Fruit fly (Drosophila melanogaster) whole organism, embryonic: Measurements from ENCODE around the gene CG33269.

Experiments
- Adf1 ChIP-seq: fragments of 200-800 bp; sonication (Bioruptor generic); IDR thresholded peaks from 2 replicates; pipeline ENCODE4 v1.3.6; 2022; ENCODE audit warnings: missing biosample characterization, missing genetic modification characterization
- Atf-2 ChIP-seq: fragments of 200-800 bp; sonication (Bioruptor generic); optimal IDR thresholded peaks from 2 replicates; lab custom pipeline; 2016; ENCODE audit warnings: missing biosample characterization, missing genetic modification characterization
- B-H2 ChIP-seq: fragments of 200-800 bp; sonication (Bioruptor generic); optimal IDR thresholded peaks from 2 replicates; lab custom pipeline; 2018; ENCODE audit warnings: missing biosample characterization, mild to moderate bottlenecking, missing genetic modification characterization
- Bgb ChIP-seq: fragments of 200-800 bp; sonication (Bioruptor generic); IDR thresholded peaks from 2 replicates; pipeline ENCODE4 v1.3.6; 2022; ENCODE audit warnings: missing biosample characterization, missing genetic modification characterization; ENCODE audit not compliant: partially characterized antibody
- C15 ChIP-seq: fragments of 200-800 bp; sonication (Bioruptor generic); IDR thresholded peaks from 3 replicates; pipeline ENCODE4 v1.3.6; 2022; ENCODE audit warnings: missing biosample characterization, missing genetic modification characterization
- CG10209 ChIP-seq: fragments of 200-800 bp; sonication (Bioruptor generic); optimal IDR thresholded peaks from 3 replicates; lab custom pipeline; 2017; ENCODE audit warnings: missing biosample characterization, mild to moderate bottlenecking, missing genetic modification characterization, missing genetic modification reagents
- CG12391 ChIP-seq: fragments of 200-800 bp; sonication (Bioruptor generic); optimal IDR thresholded peaks from 3 replicates; lab custom pipeline; 2018; ENCODE audit warnings: missing biosample characterization, mild to moderate bottlenecking, missing genetic modification characterization, moderate library complexity
- CG12744 ChIP-seq: fragments of 200-800 bp; sonication (Bioruptor generic); optimal IDR thresholded peaks from 2 replicates; lab custom pipeline; 2016; ENCODE audit warnings: missing biosample characterization, missing genetic modification characterization
- CG13287 ChIP-seq: fragments of 200-800 bp; sonication (Bioruptor generic); IDR thresholded peaks from 2 replicates; pipeline ENCODE4 v1.3.6; 2022; ENCODE audit warnings: missing biosample characterization, missing genetic modification characterization; ENCODE audit not compliant: partially characterized antibody
- CG15073 ChIP-seq: fragments of 200-800 bp; sonication (Bioruptor generic); optimal IDR thresholded peaks from 2 replicates; lab custom pipeline; 2016; ENCODE audit warnings: missing biosample characterization, missing genetic modification characterization
- CG16863 ChIP-seq: fragments of 200-800 bp; sonication (Bioruptor generic); optimal IDR thresholded peaks from 3 replicates; lab custom pipeline; 2016; ENCODE audit warnings: missing biosample characterization, missing genetic modification characterization
- CG1792 ChIP-seq: fragments of 200-800 bp; sonication (Bioruptor generic); optimal IDR thresholded peaks from 2 replicates; lab custom pipeline; 2016; ENCODE audit warnings: missing biosample characterization, missing genetic modification characterization
- CG18764 ChIP-seq: fragments of 200-800 bp; sonication (Bioruptor generic); optimal IDR thresholded peaks from 3 replicates; lab custom pipeline; 2016; ENCODE audit warnings: missing biosample characterization, missing genetic modification characterization
- CG31388 ChIP-seq: fragments of 200-800 bp; sonication (Bioruptor generic); optimal IDR thresholded peaks from 2 replicates; lab custom pipeline; 2016; ENCODE audit warnings: missing biosample characterization, missing genetic modification characterization
- CG42726 ChIP-seq: fragments of 200-800 bp; sonication (Bioruptor generic); IDR thresholded peaks from 2 replicates; pipeline ENCODE4 v1.3.6; 2022; ENCODE audit warnings: missing biosample characterization, missing genetic modification characterization; ENCODE audit not compliant: partially characterized antibody
- CG6813 ChIP-seq: fragments of 200-800 bp; sonication (Bioruptor generic); optimal IDR thresholded peaks from 2 replicates; lab custom pipeline; 2017; ENCODE audit warnings: missing biosample characterization, missing genetic modification characterization, mild to moderate bottlenecking, moderate library complexity, missing genetic modification reagents
- Deaf1 ChIP-seq: fragments of 200-800 bp; optimal IDR thresholded peaks from 3 replicates; lab custom pipeline; 2019; ENCODE audit warnings: missing biosample characterization, mild to moderate bottlenecking, missing genetic modification characterization, moderate library complexity
- Dref ChIP-seq: fragments of 200-800 bp; sonication (Bioruptor generic); IDR thresholded peaks from 2 replicates; pipeline ENCODE4 v1.3.6; 2022; ENCODE audit warnings: missing biosample characterization, missing genetic modification characterization
- ERR ChIP-seq: fragments of 200-800 bp; sonication (Bioruptor generic); optimal IDR thresholded peaks from 2 replicates; lab custom pipeline; 2016; ENCODE audit warnings: missing biosample characterization, missing genetic modification characterization
- Gsc ChIP-seq: fragments of 200-800 bp; sonication (Bioruptor generic); IDR thresholded peaks from 2 replicates; pipeline ENCODE4 v1.3.6; 2022; ENCODE audit warnings: missing biosample characterization, missing genetic modification characterization
- H2.0 ChIP-seq: fragments of 200-800 bp; sonication (Bioruptor generic); IDR thresholded peaks from 2 replicates; pipeline ENCODE4 v1.3.6; 2022; ENCODE audit warnings: missing biosample characterization, missing genetic modification characterization
- Hand ChIP-seq: fragments of 200-800 bp; sonication (Bioruptor generic); optimal IDR thresholded peaks from 2 replicates; lab custom pipeline; 2017; ENCODE audit warnings: mild to moderate bottlenecking, missing biosample characterization, missing genetic modification reagents, missing genetic modification characterization
- Hr3 ChIP-seq: fragments of 200-800 bp; sonication (Bioruptor generic); optimal IDR thresholded peaks from 3 replicates; lab custom pipeline; 2016; ENCODE audit warnings: missing biosample characterization, missing genetic modification characterization
- Hr78 ChIP-seq, 2 experiments: fragments of 200-800 bp in 1 of 2; fragments of >200 bp in 1 of 2; sonication (Bioruptor generic) in 1 of 2; optimal IDR thresholded peaks; 2 replicates each; lab custom pipeline; 2017 to 2019; ENCODE audit warnings: missing biosample characterization in 2 of 2, missing genetic modification characterization in 2 of 2, mild to moderate bottlenecking in 1 of 2, moderate library complexity in 1 of 2
- Hsf ChIP-seq: fragments of 200-800 bp; sonication (Bioruptor generic); optimal IDR thresholded peaks from 3 replicates; lab custom pipeline; 2016; ENCODE audit warnings: missing biosample characterization, missing genetic modification characterization
- MTF-1 ChIP-seq: fragments of 200-800 bp; sonication (Bioruptor generic); optimal IDR thresholded peaks from 2 replicates; lab custom pipeline; 2018; ENCODE audit warnings: missing biosample characterization, mild to moderate bottlenecking, missing genetic modification characterization, borderline replicate concordance
- Mrtf ChIP-seq: fragments of 200-800 bp; sonication (Bioruptor generic); IDR thresholded peaks from 3 replicates; pipeline ENCODE4 v1.3.6; 2022; ENCODE audit warnings: missing biosample characterization, missing genetic modification characterization
- NC2α ChIP-seq: fragments of 200-800 bp; sonication (Bioruptor generic); optimal IDR thresholded peaks from 2 replicates; lab custom pipeline; 2016; ENCODE audit warnings: missing biosample characterization, missing genetic modification characterization
- NK7.1 ChIP-seq: fragments of 200-800 bp; sonication (Bioruptor generic); optimal IDR thresholded peaks from 3 replicates; lab custom pipeline; 2016; ENCODE audit warnings: missing biosample characterization, missing genetic modification characterization
- Rfx ChIP-seq: fragments of 200-800 bp; sonication (Bioruptor generic); IDR thresholded peaks from 2 replicates; pipeline ENCODE4 v1.3.6; 2022; ENCODE audit warnings: missing biosample characterization, missing genetic modification characterization
- TFAM ChIP-seq: fragments of 200-800 bp; sonication (Bioruptor generic); optimal IDR thresholded peaks from 2 replicates; lab custom pipeline; 2017; ENCODE audit warnings: missing biosample characterization, missing genetic modification characterization, inconsistent platforms
- ash1 ChIP-seq: fragments of 200-800 bp; sonication (Bioruptor generic); optimal IDR thresholded peaks from 2 replicates; lab custom pipeline; 2018; ENCODE audit warnings: missing biosample characterization, mild to moderate bottlenecking, missing genetic modification characterization
- bcd ChIP-seq: fragments of 200-800 bp; sonication (Bioruptor generic); optimal IDR thresholded peaks from 2 replicates; lab custom pipeline; 2017; ENCODE audit warnings: missing biosample characterization, mild to moderate bottlenecking, missing genetic modification characterization
- disco-r ChIP-seq: fragments of 200-800 bp; sonication (Bioruptor generic); optimal IDR thresholded peaks from 2 replicates; lab custom pipeline; 2016; ENCODE audit warnings: missing biosample characterization, missing genetic modification characterization
- dmrt11E ChIP-seq: fragments of 200-800 bp; sonication (Bioruptor generic); optimal IDR thresholded peaks from 3 replicates; lab custom pipeline; 2018; ENCODE audit warnings: missing biosample characterization, mild to moderate bottlenecking, missing genetic modification characterization, moderate library complexity
- eyg ChIP-seq: fragments of 200-800 bp; sonication (Bioruptor generic); optimal IDR thresholded peaks from 3 replicates; lab custom pipeline; 2016; ENCODE audit warnings: missing biosample characterization, missing genetic modification characterization
- fd96Cb ChIP-seq: fragments of 200-800 bp; sonication (Bioruptor generic); optimal IDR thresholded peaks from 2 replicates; lab custom pipeline; 2018; ENCODE audit warnings: missing biosample characterization, mild to moderate bottlenecking, missing genetic modification characterization, moderate library complexity
- fru ChIP-seq: fragments of >200 bp; optimal IDR thresholded peaks from 2 replicates; lab custom pipeline; 2017
- ftz-f1 ChIP-seq: fragments of 200-800 bp; sonication (Bioruptor generic); optimal IDR thresholded peaks from 2 replicates; lab custom pipeline; 2016; ENCODE audit warnings: missing biosample characterization, missing genetic modification characterization
- fu2 ChIP-seq: fragments of 200-800 bp; sonication (Bioruptor generic); optimal IDR thresholded peaks from 2 replicates; lab custom pipeline; 2016; ENCODE audit warnings: missing biosample characterization, missing genetic modification characterization
- gce ChIP-seq: fragments of 200-800 bp; sonication (Bioruptor generic); IDR thresholded peaks from 3 replicates; pipeline ENCODE4 v1.3.6; 2022; ENCODE audit warnings: missing biosample characterization, missing genetic modification characterization
- gcm ChIP-seq: fragments of 200-800 bp; sonication (Bioruptor generic); optimal IDR thresholded peaks from 2 replicates; lab custom pipeline; 2019; ENCODE audit warnings: missing biosample characterization, mild to moderate bottlenecking, missing genetic modification characterization, moderate library complexity
- jigr1 ChIP-seq: fragments of 200-800 bp; sonication (Bioruptor generic); IDR thresholded peaks from 3 replicates; pipeline ENCODE4 v1.3.6; 2022; ENCODE audit warnings: missing biosample characterization, missing genetic modification characterization
- luna ChIP-seq: fragments of 200-800 bp; sonication (Bioruptor generic); optimal IDR thresholded peaks from 2 replicates; lab custom pipeline; 2016; ENCODE audit warnings: missing biosample characterization, missing genetic modification characterization
- psq ChIP-seq: fragments of 200-800 bp; sonication (Bioruptor generic); optimal IDR thresholded peaks from 2 replicates; lab custom pipeline; 2017; ENCODE audit warnings: missing biosample characterization, missing genetic modification characterization
- run ChIP-seq: fragments of 200-800 bp; sonication (Bioruptor generic); optimal IDR thresholded peaks from 3 replicates; lab custom pipeline; 2018; ENCODE audit warnings: missing biosample characterization, mild to moderate bottlenecking, missing genetic modification characterization
- slbo ChIP-seq: fragments of 200-800 bp; sonication (Bioruptor generic); IDR thresholded peaks from 2 replicates; pipeline ENCODE4 v1.3.6; 2022; ENCODE audit warnings: missing biosample characterization, missing genetic modification characterization
- slp2 ChIP-seq: fragments of 200-800 bp; sonication (Bioruptor generic); optimal IDR thresholded peaks from 2 replicates; lab custom pipeline; 2016; ENCODE audit warnings: missing biosample characterization, missing genetic modification characterization
- sr ChIP-seq: fragments of 200-800 bp; sonication (Bioruptor generic); IDR thresholded peaks from 3 replicates; pipeline ENCODE4 v1.3.6; 2022; ENCODE audit warnings: missing biosample characterization, missing genetic modification characterization
- tgo ChIP-seq: fragments of 200-800 bp; sonication (Bioruptor generic); IDR thresholded peaks from 3 replicates; pipeline ENCODE4 v1.3.6; 2022; ENCODE audit warnings: missing biosample characterization, missing genetic modification characterization
- trem ChIP-seq: fragments of 200-800 bp; optimal IDR thresholded peaks from 3 replicates; lab custom pipeline; 2019; ENCODE audit warnings: missing biosample characterization, mild to moderate bottlenecking, missing genetic modification characterization, moderate library complexity

Gene CG33269

DNA sequence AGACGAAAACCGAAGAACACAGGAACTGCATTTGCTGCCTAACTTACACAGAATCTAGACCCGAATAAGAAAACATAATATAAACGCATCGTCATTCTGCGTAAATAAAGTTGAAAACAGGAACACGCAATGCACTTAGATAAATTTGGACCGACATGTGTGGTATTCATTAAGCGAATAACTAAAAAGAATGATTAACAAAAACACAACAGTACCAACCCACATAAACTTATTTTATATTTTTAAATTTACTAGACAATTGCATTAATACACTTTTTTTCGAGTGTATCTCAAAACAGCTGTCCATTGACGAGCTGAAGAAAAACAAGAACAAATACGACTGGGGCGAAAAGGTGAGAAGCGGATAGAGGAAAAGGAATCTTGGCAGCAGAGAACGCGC is 27.7 kb downstream of the CG33269 start (continued):
- TF ChIP-seq Atf-2 (GFP tag; lab: Kevin White, UChicago) (peak; percentile 68), NC2α (GFP tag; lab: Kevin White, UChicago) (no peak), fd96Cb (tag; lab: Kevin White, UChicago) (peak; percentile 91), Dref (no peak), CG16863 (GFP tag; lab: Kevin White, UChicago) (peak; percentile 60), gce (GFP tag; lab: Robert Waterston, UW) (peak; percentile 39; the same call in 1 of the 3 replicates), CG13287 (no peak), ERR (GFP tag; lab: Kevin White, UChicago) (no peak), Deaf1 (peak; percentile 53), CG12391 (peak; percentile 90), Hr3 (GFP tag; lab: Kevin White, UChicago) (peak; percentile 77), Rfx (peak; percentile 43; the same call in 1 of the 2 replicates), CG1792 (GFP tag; lab: Kevin White, UChicago) (no peak), dmrt11E (tag; lab: Kevin White, UChicago) (peak; percentile 97), CG31388 (peak; percentile 58), H2.0 (GFP tag; lab: Robert Waterston, UW) (peak; percentile 29; the same call in 1 of the 2 replicates), Hand (GFP tag; lab: Kevin White, UChicago) (no peak), Hr78 (GFP tag; optimal IDR thresholded peaks at IDR 0.05; lab: Kevin White, UChicago) (peak in 1 of 2 experiments; percentile 60), fu2 (GFP tag; lab: Kevin White, UChicago) (peak; percentile 11), TFAM (peak; percentile 46), MTF-1 (GFP tag; lab: Kevin White, UChicago) (peak; percentile 83), B-H2 (GFP tag; lab: Kevin White, UChicago) (no peak), Gsc (GFP tag; lab: Robert Waterston, UW) (no peak; the same call in 1 of the 2 replicates), CG10209 (GFP tag; lab: Kevin White, UChicago) (peak; percentile 82), CG6813 (GFP tag; lab: Kevin White, UChicago) (peak; percentile 84), slbo (peak; percentile 66), gcm (GFP tag; lab: Kevin White, UChicago) (peak; percentile 87), run (tag; lab: Kevin White, UChicago) (peak; percentile 16), ash1 (no peak), Bgb (no peak), sr (GFP tag; lab: Robert Waterston, UW) (no peak), ftz-f1 (no peak), CG15073 (GFP tag; lab: Kevin White, UChicago) (no peak), Mrtf (peak; percentile 61; the same call in 2 of the 3 replicates), fru (lab: Kevin White, UChicago) (no peak), C15 (GFP tag; lab: Robert Waterston, UW) (0 out of 3 replicates have a peak, but pooled peaks have one; percentile 7), luna (GFP tag; lab: Kevin White, UChicago) (no peak), NK7.1 (GFP tag; lab: Kevin White, UChicago) (no peak), Adf1 (GFP tag; lab: Robert Waterston, UW) (no peak), eyg (GFP tag; lab: Kevin White, UChicago) (no peak), CG12744 (GFP tag; lab: Kevin White, UChicago) (peak; percentile 55), psq (peak; percentile 76), CG18764 (GFP tag; lab: Kevin White, UChicago) (peak; percentile 80), bcd (GFP tag; lab: Kevin White, UChicago) (peak; percentile 72), trem (tag; lab: Kevin White, UChicago) (peak; percentile 93), CG42726 (GFP tag; lab: Robert Waterston, UW) (no peak), tgo (GFP tag; lab: Robert Waterston, UW) (peak; percentile 71), disco-r (GFP tag; lab: Kevin White, UChicago) (peak; percentile 68), jigr1 (GFP tag; lab: Robert Waterston, UW) (no peak), slp2 (GFP tag; lab: Kevin White, UChicago) (peak; percentile 64), Hsf (GFP tag; lab: Kevin White, UChicago) (peak; percentile 86)
